Worm (Caenorhabditis elegans): ENCODE data around the gene sdc-3.

Gene sdc-3

ce11 chrV:15016795-15017429 lies 31.1 kb downstream of the sdc-3 start:
- no peak for TF ChIP-seq Y53G8AR.9 (GFP tag; conservative IDR thresholded peaks at IDR 0.05)
- TF ChIP-seq tlf-1 (GFP tag; optimal IDR thresholded peaks at IDR 0.05) = no peak
- no peak for TF ChIP-seq F49E8.2 (tag; optimal IDR thresholded peaks at IDR 0.05; ENCODE audit: insufficient read depth)
- no peak for TF ChIP-seq lsy-27 (tag; optimal IDR thresholded peaks at IDR 0.05; ENCODE audit: borderline replicate concordance, insufficient read depth)
- no peak for TF ChIP-seq rec-8 (tag; optimal IDR thresholded peaks at IDR 0.05)
- TF ChIP-seq Y95B8A.8 (GFP tag; IDR thresholded peaks at IDR 0.05) = no peak
- no peak for TF ChIP-seq B0261.1 (tag; optimal IDR thresholded peaks at IDR 0.05)
- no peak for TF ChIP-seq ceh-91 (GFP tag; IDR thresholded peaks at IDR 0.05)
- TF ChIP-seq ekl-4 (GFP tag; IDR thresholded peaks at IDR 0.05) = no peak

ce11 chrV:15015799-15016198 lies 32.2 kb downstream of the sdc-3 start:
- no peak for TF ChIP-seq nfya-2 (GFP tag; IDR thresholded peaks at IDR 0.05)
- TF ChIP-seq nhr-80 (tag; optimal IDR thresholded peaks at IDR 0.05) = no peak
- TF ChIP-seq nhr-179 (tag; optimal IDR thresholded peaks at IDR 0.05) = no peak
- no peak for TF ChIP-seq attf-5 (GFP tag; optimal IDR thresholded peaks at IDR 0.05)
- TF ChIP-seq sptf-2 (GFP tag; optimal IDR thresholded peaks at IDR 0.05) = no peak
- TF ChIP-seq lin-54 (GFP tag; optimal IDR thresholded peaks at IDR 0.05) = no peak
- TF ChIP-seq Y67H2A.10 (GFP tag; conservative IDR thresholded peaks at IDR 0.05) = no peak
- TF ChIP-seq gei-17 (GFP tag; optimal IDR thresholded peaks at IDR 0.05) = no peak
- TF ChIP-seq B0035.1 (tag; optimal IDR thresholded peaks at IDR 0.05) = no peak
- TF ChIP-seq ceh-79 (tag; optimal IDR thresholded peaks at IDR 0.05) = no peak
- TF ChIP-seq hlh-26 (GFP tag; conservative IDR thresholded peaks at IDR 0.05) = no peak
- TF ChIP-seq bed-2 (GFP tag; IDR thresholded peaks at IDR 0.05) = no peak
- no peak for TF ChIP-seq F10E7.11 (tag; optimal IDR thresholded peaks at IDR 0.05)
- no peak for TF ChIP-seq madf-3 (GFP tag; IDR thresholded peaks at IDR 0.05)
- no peak for TF ChIP-seq D2030.7 (GFP tag; IDR thresholded peaks at IDR 0.05)
- TF ChIP-seq egrh-3 (GFP tag; IDR thresholded peaks at IDR 0.05) = no peak
- TF ChIP-seq rcor-1 (GFP tag; IDR thresholded peaks at IDR 0.05) = no peak
- TF ChIP-seq dox-1 (GFP tag; IDR thresholded peaks at IDR 0.05) = no peak
- no peak for TF ChIP-seq snpc-1.1 (tag; optimal IDR thresholded peaks at IDR 0.05; ENCODE audit: insufficient read depth)
- TF ChIP-seq nhr-120 (GFP tag; IDR thresholded peaks at IDR 0.05) = no peak

- TF ChIP-seq lin-54 (GFP tag; optimal IDR thresholded peaks at IDR 0.05) (no peak), lin-26 (GFP tag; IDR thresholded peaks at IDR 0.05) (no peak), aptf-2 (GFP tag; conservative IDR thresholded peaks at IDR 0.05) (no peak), lin-35 (GFP tag; optimal IDR thresholded peaks at IDR 0.05) (no peak), F57A8.1 (GFP tag; optimal IDR thresholded peaks at IDR 0.05) (no peak), zfh-2 (GFP tag; conservative IDR thresholded peaks at IDR 0.05) (no peak), C17E4.6 (GFP tag; IDR thresholded peaks at IDR 0.05) (no peak), akir-1 (GFP tag; optimal IDR thresholded peaks at IDR 0.05) (no peak), F49E8.2 (tag; optimal IDR thresholded peaks at IDR 0.05; ENCODE audit: insufficient read depth) (no peak), nfya-2 (GFP tag; IDR thresholded peaks at IDR 0.05) (no peak)
Measured at ce11 chrV:15014164-15014563, 33.8 kb downstream of the sdc-3 start, which contains the start of gene obr-2. obr-2 (minus strand) TSS chrV:15014264.
